Fruit fly (Drosophila melanogaster): ENCODE measurements around the gene ens.

DNA sequence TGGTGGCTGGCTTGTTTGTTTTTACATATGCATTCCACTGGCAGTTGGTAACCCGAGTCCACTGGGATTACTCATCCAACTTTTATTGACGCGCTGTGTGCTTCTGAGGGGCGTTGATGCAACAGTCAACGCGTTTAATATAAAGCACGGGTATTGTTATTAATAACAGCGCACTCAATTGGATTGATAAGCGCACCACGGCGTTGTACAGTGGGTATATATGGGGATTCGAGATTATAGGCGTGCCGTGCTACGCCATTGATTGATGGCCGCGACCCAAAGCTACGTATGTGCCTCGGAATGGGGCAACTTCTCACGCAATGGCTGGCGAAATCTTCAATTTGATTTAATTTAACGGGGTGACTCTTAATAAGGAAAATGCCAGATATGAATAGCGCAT, 27.2 kb downstream of the ens start:
- TF ChIP-seq fru (GFP tag; optimal IDR thresholded peaks at IDR 0.05) (no peak), Hr78 (GFP tag; optimal IDR thresholded peaks at IDR 0.05) (no peak), psq (GFP tag; optimal IDR thresholded peaks at IDR 0.05) (no peak), h (GFP tag; optimal IDR thresholded peaks at IDR 0.05) (no peak), Mio (GFP tag; optimal IDR thresholded peaks at IDR 0.05) (no peak), dmrt93B (GFP tag; optimal IDR thresholded peaks at IDR 0.05) (no peak), Dfd (GFP tag; optimal IDR thresholded peaks at IDR 0.05) (no peak), CrebA (GFP tag; optimal IDR thresholded peaks at IDR 0.05; ENCODE audit: borderline replicate concordance) (no peak), Abd-B (GFP tag; optimal IDR thresholded peaks at IDR 0.05) (no peak), usp (GFP tag; optimal IDR thresholded peaks at IDR 0.05) (no peak)

Data from whole organism, wandering third instar larva.